Fruit fly (Drosophila melanogaster) whole organism, embryonic: Measurements from ENCODE around the gene Theg.
A peak's percentile ranks its signal among the peaks of the same experiment; 100 is the strongest.

Source experiments
- Antp ChIP-seq: fragments of 200-800 bp; sonication (Bioruptor generic); optimal IDR thresholded peaks from 3 replicates; lab custom pipeline; 2016; ENCODE audit warnings: missing biosample characterization, missing genetic modification characterization
- C15 ChIP-seq: fragments of 200-800 bp; sonication (Bioruptor generic); IDR thresholded peaks from 3 replicates; pipeline ENCODE4 v1.3.6; 2022; ENCODE audit warnings: missing biosample characterization, missing genetic modification characterization
- CG10147 ChIP-seq: fragments of 200-800 bp; sonication (Bioruptor generic); optimal IDR thresholded peaks from 2 replicates; lab custom pipeline; 2019; ENCODE audit warnings: missing biosample characterization, mild to moderate bottlenecking, missing genetic modification characterization, moderate library complexity
- CG11093 ChIP-seq: fragments of 200-800 bp; sonication (Bioruptor generic); IDR thresholded peaks from 3 replicates; pipeline ENCODE4 v1.3.6; 2022; ENCODE audit warnings: missing biosample characterization, missing genetic modification characterization
- CG12155 ChIP-seq: fragments of 200-800 bp; sonication (Bioruptor generic); optimal IDR thresholded peaks from 3 replicates; lab custom pipeline; 2016; ENCODE audit warnings: missing biosample characterization, missing genetic modification characterization
- CG12236 ChIP-seq: fragments of 200-800 bp; sonication (Bioruptor generic); optimal IDR thresholded peaks from 2 replicates; lab custom pipeline; 2016; ENCODE audit warnings: missing biosample characterization, missing genetic modification characterization
- CG13123 ChIP-seq: fragments of 200-800 bp; sonication (Bioruptor generic); optimal IDR thresholded peaks from 2 replicates; lab custom pipeline; 2016; ENCODE audit warnings: missing biosample characterization, missing genetic modification characterization
- CG14710 ChIP-seq: fragments of 200-800 bp; sonication (Bioruptor generic); optimal IDR thresholded peaks from 3 replicates; lab custom pipeline; 2019; ENCODE audit warnings: missing biosample characterization, mild to moderate bottlenecking, missing genetic modification characterization, moderate library complexity
- CG15269 ChIP-seq: fragments of 200-800 bp; sonication (Bioruptor generic); optimal IDR thresholded peaks from 2 replicates; lab custom pipeline; 2018; ENCODE audit warnings: missing biosample characterization, mild to moderate bottlenecking, missing genetic modification characterization, moderate library complexity
- CG1602 ChIP-seq: fragments of 200-800 bp; sonication (Bioruptor generic); optimal IDR thresholded peaks from 3 replicates; lab custom pipeline; 2016; ENCODE audit warnings: missing biosample characterization, missing genetic modification characterization
- CG1603 ChIP-seq: fragments of 200-800 bp; sonication (Bioruptor generic); optimal IDR thresholded peaks from 2 replicates; lab custom pipeline; 2019; ENCODE audit warnings: missing biosample characterization, mild to moderate bottlenecking, missing genetic modification characterization, moderate library complexity
- CG16863 ChIP-seq: fragments of 200-800 bp; sonication (Bioruptor generic); optimal IDR thresholded peaks from 3 replicates; lab custom pipeline; 2016; ENCODE audit warnings: missing biosample characterization, missing genetic modification characterization
- CG17385 ChIP-seq: fragments of 200-800 bp; sonication (Bioruptor generic); optimal IDR thresholded peaks from 3 replicates; lab custom pipeline; 2018; ENCODE audit warnings: missing biosample characterization, mild to moderate bottlenecking, missing genetic modification characterization
- CG2678 ChIP-seq: fragments of 200-800 bp; sonication (Bioruptor generic); optimal IDR thresholded peaks from 3 replicates; lab custom pipeline; 2019; ENCODE audit warnings: missing biosample characterization, mild to moderate bottlenecking, missing genetic modification characterization, moderate library complexity
- CG30431 ChIP-seq: fragments of 200-800 bp; sonication (Bioruptor generic); optimal IDR thresholded peaks from 2 replicates; lab custom pipeline; 2017; ENCODE audit warnings: missing biosample characterization, missing genetic modification characterization
- CG4617 ChIP-seq: fragments of 200-800 bp; sonication (Bioruptor generic); optimal IDR thresholded peaks from 3 replicates; lab custom pipeline; 2016; ENCODE audit warnings: missing biosample characterization, missing genetic modification characterization, borderline replicate concordance
- CG5245 ChIP-seq: fragments of 200-800 bp; sonication (Bioruptor generic); optimal IDR thresholded peaks from 3 replicates; lab custom pipeline; 2016; ENCODE audit warnings: missing biosample characterization, missing genetic modification characterization
- CG7786 ChIP-seq: fragments of 200-800 bp; sonication (Bioruptor generic); optimal IDR thresholded peaks from 2 replicates; lab custom pipeline; 2016; ENCODE audit warnings: missing biosample characterization, missing genetic modification characterization
- CG8478 ChIP-seq: fragments of >200 bp; optimal IDR thresholded peaks from 2 replicates; lab custom pipeline; 2018
- CG9437 ChIP-seq: fragments of 200-800 bp; sonication (Bioruptor generic); optimal IDR thresholded peaks from 2 replicates; lab custom pipeline; 2018; ENCODE audit warnings: missing biosample characterization, mild to moderate bottlenecking, missing genetic modification characterization
- CG9817 ChIP-seq: fragments of 200-800 bp; sonication (Bioruptor generic); optimal IDR thresholded peaks from 2 replicates; lab custom pipeline; 2018; ENCODE audit warnings: missing biosample characterization, mild to moderate bottlenecking, missing genetic modification characterization, moderate library complexity
- CG9932 ChIP-seq: fragments of 200-800 bp; sonication (Bioruptor generic); IDR thresholded peaks from 2 replicates; pipeline ENCODE4 v1.3.6; 2022; ENCODE audit warnings: missing biosample characterization, missing genetic modification characterization
- CoRest ChIP-seq: fragments of 200-800 bp; sonication (Bioruptor generic); optimal IDR thresholded peaks from 3 replicates; lab custom pipeline; 2018; ENCODE audit warnings: missing biosample characterization, mild to moderate bottlenecking, missing genetic modification characterization, moderate library complexity
- Dll ChIP-seq: fragments of 200-800 bp; sonication (Bioruptor generic); IDR thresholded peaks from 4 replicates; pipeline ENCODE4 v1.3.6; 2022; ENCODE audit warnings: missing biosample characterization, missing genetic modification characterization; ENCODE audit not compliant: partially characterized antibody
- Dp ChIP-seq: fragments of 200-800 bp; sonication (Bioruptor generic); optimal IDR thresholded peaks from 2 replicates; lab custom pipeline; 2018; ENCODE audit warnings: missing biosample characterization, mild to moderate bottlenecking, missing genetic modification characterization, moderate library complexity
- NC2α ChIP-seq: fragments of 200-800 bp; sonication (Bioruptor generic); optimal IDR thresholded peaks from 2 replicates; lab custom pipeline; 2016; ENCODE audit warnings: missing biosample characterization, missing genetic modification characterization
- Sox100B ChIP-seq: fragments of 200-800 bp; sonication (Bioruptor generic); optimal IDR thresholded peaks from 3 replicates; lab custom pipeline; 2018; ENCODE audit warnings: missing biosample characterization, mild to moderate bottlenecking, missing genetic modification characterization
- Sry-β ChIP-seq: fragments of 200-800 bp; sonication (Bioruptor generic); optimal IDR thresholded peaks from 2 replicates; lab custom pipeline; 2018; ENCODE audit warnings: missing biosample characterization, mild to moderate bottlenecking, missing genetic modification characterization, moderate library complexity
- Xbp1 ChIP-seq: fragments of 200-800 bp; sonication (Bioruptor generic); optimal IDR thresholded peaks from 3 replicates; lab custom pipeline; 2016; ENCODE audit warnings: missing biosample characterization, mild to moderate bottlenecking, missing genetic modification characterization
- abd-A ChIP-seq: fragments of 200-800 bp; sonication (Bioruptor generic); optimal IDR thresholded peaks from 3 replicates; lab custom pipeline; 2019; ENCODE audit warnings: missing biosample characterization, mild to moderate bottlenecking, missing genetic modification characterization, moderate library complexity
- ash1 ChIP-seq: fragments of 200-800 bp; sonication (Bioruptor generic); optimal IDR thresholded peaks from 2 replicates; lab custom pipeline; 2018; ENCODE audit warnings: missing biosample characterization, mild to moderate bottlenecking, missing genetic modification characterization
- bcd ChIP-seq: fragments of 200-800 bp; sonication (Bioruptor generic); optimal IDR thresholded peaks from 2 replicates; lab custom pipeline; 2017; ENCODE audit warnings: missing biosample characterization, mild to moderate bottlenecking, missing genetic modification characterization
- bowl ChIP-seq: fragments of 200-800 bp; sonication (Bioruptor generic); IDR thresholded peaks from 2 replicates; pipeline ENCODE4 v1.3.6; 2022; ENCODE audit warnings: missing biosample characterization, missing genetic modification characterization
- croc ChIP-seq: fragments of 200-800 bp; sonication (Bioruptor generic); conservative IDR thresholded peaks from 3 replicates; pipeline ENCODE4 v1.3.6; 2022; ENCODE audit warnings: missing biosample characterization, missing genetic modification characterization
- dan ChIP-seq: fragments of 200-800 bp; sonication (Bioruptor generic); IDR thresholded peaks from 2 replicates; pipeline ENCODE4 v1.3.6; 2022; ENCODE audit warnings: missing biosample characterization, missing genetic modification characterization
- dpn ChIP-seq, 2 experiments: fragments of 200-800 bp; sonication (Bioruptor generic); optimal IDR thresholded peaks; 3 replicates each; lab custom pipeline; 2016; ENCODE audit warnings: missing biosample characterization in 2 of 2, missing genetic modification characterization in 2 of 2
- exex ChIP-seq: fragments of 200-800 bp; sonication (Bioruptor generic); optimal IDR thresholded peaks from 4 replicates; lab custom pipeline; 2018; ENCODE audit warnings: missing biosample characterization, mild to moderate bottlenecking, missing genetic modification characterization, moderate library complexity
- fu2 ChIP-seq: fragments of 200-800 bp; sonication (Bioruptor generic); optimal IDR thresholded peaks from 2 replicates; lab custom pipeline; 2016; ENCODE audit warnings: missing biosample characterization, missing genetic modification characterization
- gem ChIP-seq: fragments of 200-800 bp; sonication (Bioruptor generic); optimal IDR thresholded peaks from 2 replicates; lab custom pipeline; 2019; ENCODE audit warnings: missing biosample characterization, mild to moderate bottlenecking, missing genetic modification characterization, moderate library complexity
- grau ChIP-seq: fragments of 200-800 bp; optimal IDR thresholded peaks from 3 replicates; lab custom pipeline; 2019; ENCODE audit warnings: missing biosample characterization, mild to moderate bottlenecking, missing genetic modification characterization, moderate library complexity
- gsb-n ChIP-seq: fragments of 200-800 bp; sonication (Bioruptor generic); optimal IDR thresholded peaks from 3 replicates; lab custom pipeline; 2018; ENCODE audit warnings: missing biosample characterization, mild to moderate bottlenecking, missing genetic modification characterization
- insv ChIP-seq, 2 experiments: fragments of 200-800 bp; sonication (Bioruptor generic); optimal IDR thresholded peaks; 3 replicates each; lab custom pipeline; 2016 to 2018; ENCODE audit warnings: missing biosample characterization in 2 of 2, missing genetic modification characterization in 2 of 2
- luna ChIP-seq: fragments of 200-800 bp; sonication (Bioruptor generic); optimal IDR thresholded peaks from 2 replicates; lab custom pipeline; 2016; ENCODE audit warnings: missing biosample characterization, missing genetic modification characterization
- oc ChIP-seq: fragments of 200-800 bp; sonication (Bioruptor generic); optimal IDR thresholded peaks from 2 replicates; lab custom pipeline; 2018; ENCODE audit warnings: missing biosample characterization, mild to moderate bottlenecking, missing genetic modification characterization, moderate library complexity
- org-1 ChIP-seq: fragments of 200-800 bp; sonication (Bioruptor generic); optimal IDR thresholded peaks from 2 replicates; lab custom pipeline; 2017; ENCODE audit warnings: missing biosample characterization, missing genetic modification characterization
- rib ChIP-seq: fragments of 200-800 bp; sonication (Bioruptor generic); IDR thresholded peaks from 2 replicates; pipeline ENCODE4 v1.3.6; 2022; ENCODE audit warnings: missing biosample characterization, missing genetic modification characterization
- sima ChIP-seq: fragments of 200-800 bp; sonication (Bioruptor generic); optimal IDR thresholded peaks from 2 replicates; lab custom pipeline; 2016; ENCODE audit warnings: missing biosample characterization, missing genetic modification characterization
- twi ChIP-seq: fragments of 200-800 bp; optimal IDR thresholded peaks from 2 replicates; lab custom pipeline; 2019; ENCODE audit warnings: missing biosample characterization, mild to moderate bottlenecking, missing genetic modification characterization, moderate library complexity
- yki ChIP-seq: fragments of >200 bp; optimal IDR thresholded peaks from 3 replicates; lab custom pipeline; 2018
- zfh1 ChIP-seq: fragments of 200-800 bp; sonication (Bioruptor generic); IDR thresholded peaks from 3 replicates; pipeline ENCODE4 v1.3.6; 2022; ENCODE audit warnings: missing biosample characterization, missing genetic modification characterization

The Theg gene

dm6 chr3R:22049134-22049796, 34.8 kb downstream of the Theg start (continued):
- TF ChIP-seq CG9437: peak; percentile 62
- TF ChIP-seq bcd: peak; percentile 76
- peak; percentile 79 for TF ChIP-seq CG17385 (GFP tag; lab: Kevin White, UChicago)
- TF ChIP-seq CG12236 (GFP tag; lab: Kevin White, UChicago): peak; percentile 66
- peak; percentile 62 for TF ChIP-seq CG14710 (tag; lab: Kevin White, UChicago)
- peak; percentile 61 for TF ChIP-seq Sox100B (GFP tag; lab: Kevin White, UChicago)
- peak; percentile 89 for TF ChIP-seq gem (tag; lab: Kevin White, UChicago)
- peak; percentile 67 for TF ChIP-seq gsb-n (tag; lab: Kevin White, UChicago)
- TF ChIP-seq dan (GFP tag; lab: Robert Waterston, UW): no peak
- TF ChIP-seq CG16863 (GFP tag; lab: Kevin White, UChicago): peak; percentile 70
- TF ChIP-seq CG30431 (GFP tag; lab: Kevin White, UChicago): peak; percentile 63
- peak; percentile 38 for TF ChIP-seq exex (tag; lab: Kevin White, UChicago)
- peak; percentile 87 for TF ChIP-seq CG1603 (tag; lab: Kevin White, UChicago)
- TF ChIP-seq CG9932 (GFP tag; lab: Robert Waterston, UW): peak; percentile 72
- peak; percentile 36 for TF ChIP-seq CG13123
- peak; percentile 57; the same call in 1 of the 2 replicates for TF ChIP-seq bowl
- TF ChIP-seq CoRest: peak; percentile 80
- peak; percentile 38 for TF ChIP-seq sima (GFP tag; lab: Kevin White, UChicago)
- peak; percentile 88 for TF ChIP-seq CG2678 (tag; lab: Kevin White, UChicago)
- peak; percentile 66 for TF ChIP-seq CG12155
- peak; percentile 82 for TF ChIP-seq Xbp1 (GFP tag; lab: Kevin White, UChicago)
- peak; percentile 84 for TF ChIP-seq CG15269 (tag; lab: Kevin White, UChicago)
- TF ChIP-seq CG7786 (GFP tag; lab: Kevin White, UChicago): peak; percentile 73
- peak; percentile 62 for TF ChIP-seq CG5245 (GFP tag; lab: Kevin White, UChicago)
- no peak for TF ChIP-seq CG8478 (lab: Kevin White, UChicago)
- TF ChIP-seq insv (GFP tag; optimal IDR thresholded peaks at IDR 0.05; lab: Kevin White, UChicago): no peak
- TF ChIP-seq Antp (GFP tag; lab: Kevin White, UChicago): peak; percentile 69
- peak; percentile 84 for TF ChIP-seq org-1 (GFP tag; lab: Kevin White, UChicago)
- TF ChIP-seq grau (tag; lab: Kevin White, UChicago): peak; percentile 80
- TF ChIP-seq CG1602 (GFP tag; lab: Kevin White, UChicago): peak; percentile 67
- peak; percentile 81 for TF ChIP-seq zfh1
- TF ChIP-seq rib (GFP tag; lab: Robert Waterston, UW): peak; percentile 79
- TF ChIP-seq ash1 (GFP tag; lab: Kevin White, UChicago): no peak
- TF ChIP-seq croc (GFP tag; lab: Robert Waterston, UW): peak; percentile 68
- peak; percentile 77 for TF ChIP-seq CG9817 (tag; lab: Kevin White, UChicago)
- no peak for TF ChIP-seq yki (lab: Kevin White, UChicago)
- no peak for TF ChIP-seq Dp (GFP tag; lab: Kevin White, UChicago)
- peak; percentile 80 to 85 for TF ChIP-seq dpn (GFP tag; optimal IDR thresholded peaks at IDR 0.05; lab: Kevin White, UChicago)
- TF ChIP-seq fu2: peak; percentile 43
- TF ChIP-seq Sry-β (GFP tag; lab: Kevin White, UChicago): no peak
- TF ChIP-seq twi (tag; lab: Kevin White, UChicago): peak; percentile 95
- TF ChIP-seq oc (tag; lab: Kevin White, UChicago): peak; percentile 80
- TF ChIP-seq CG11093 (GFP tag; lab: Robert Waterston, UW): peak; percentile 82
- TF ChIP-seq C15 (GFP tag; lab: Robert Waterston, UW): peak; percentile 57; the same call in 2 of the 3 replicates
- peak; percentile 20 for TF ChIP-seq NC2α (GFP tag; lab: Kevin White, UChicago)
- TF ChIP-seq CG10147 (GFP tag; lab: Kevin White, UChicago): peak; percentile 55
- peak; percentile 75 for TF ChIP-seq abd-A (tag; lab: Kevin White, UChicago)
- TF ChIP-seq luna (GFP tag; lab: Kevin White, UChicago): no peak
- TF ChIP-seq Dll (GFP tag; lab: Robert Waterston, UW): 0 out of 4 replicates have a peak, but pooled peaks have one; percentile 12
- TF ChIP-seq CG4617 (GFP tag; lab: Kevin White, UChicago): peak; percentile 39
